Worm (Caenorhabditis elegans) whole organism, late embryonic: ENCODE data around the gene eff-1.

Source experiments
- ceh-24 ChIP-seq: sonication (generic microtip); optimal IDR thresholded peaks from 2 replicates; lab custom pipeline; 2016; ENCODE audit warnings: mild to moderate bottlenecking, missing genetic modification characterization, missing compliant biosample characterization
- fax-1 ChIP-seq: sonication (generic microtip); optimal IDR thresholded peaks from 2 replicates; lab custom pipeline; 2016; ENCODE audit warnings: missing genotype, missing genetic modification characterization, missing compliant biosample characterization
- syd-9 ChIP-seq: sonication (generic microtip); optimal IDR thresholded peaks from 2 replicates; lab custom pipeline; 2016; ENCODE audit warnings: mild to moderate bottlenecking, missing genetic modification characterization, moderate library complexity, missing compliant biosample characterization
- tbx-2 ChIP-seq: sonication (generic microtip); optimal IDR thresholded peaks from 2 replicates; lab custom pipeline; 2016; ENCODE audit warnings: missing genetic modification characterization, missing compliant biosample characterization

DNA sequence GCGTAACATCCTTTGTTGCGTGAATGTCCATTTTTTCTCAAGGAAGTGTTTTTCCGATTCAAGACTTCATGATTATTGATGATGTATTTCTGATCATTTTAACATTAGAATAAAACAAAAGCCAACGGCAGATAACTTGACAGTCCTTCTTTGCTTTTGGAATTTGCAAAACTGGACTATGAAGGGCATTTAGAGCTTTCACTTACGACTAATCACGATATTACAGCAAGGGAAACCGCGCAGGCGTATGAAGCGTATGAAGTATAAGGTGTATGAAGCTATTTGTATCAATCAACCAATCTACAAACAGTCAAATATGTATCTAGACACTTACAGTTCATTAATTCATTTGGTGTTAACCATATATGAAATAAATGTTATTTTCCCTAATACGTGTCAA is 31.2 kb downstream of the eff-1 start:
- TF ChIP-seq fax-1 (tag; lab: Kevin White, UChicago) (no peak), tbx-2 (tag; lab: Kevin White, UChicago) (no peak), ceh-24 (no peak), syd-9 (tag; lab: Kevin White, UChicago) (no peak)
